Worm (Caenorhabditis elegans) whole organism, early embryonic: ENCODE measurements around the gene stn-2.

ENCODE experiments used
- ama-1 ChIP-seq: fragments of 150-350 bp; optimal IDR thresholded peaks from 2 replicates; lab custom pipeline; 2014
- ceh-36 ChIP-seq: sonication (generic microtip); optimal IDR thresholded peaks from 2 replicates; lab custom pipeline; 2016; ENCODE audit warnings: missing genetic modification characterization, inconsistent platforms, missing compliant biosample characterization
- hnd-1 ChIP-seq: sonication (generic microtip); optimal IDR thresholded peaks from 2 replicates; lab custom pipeline; 2016; ENCODE audit warnings: missing genetic modification characterization, missing compliant biosample characterization

DNA sequence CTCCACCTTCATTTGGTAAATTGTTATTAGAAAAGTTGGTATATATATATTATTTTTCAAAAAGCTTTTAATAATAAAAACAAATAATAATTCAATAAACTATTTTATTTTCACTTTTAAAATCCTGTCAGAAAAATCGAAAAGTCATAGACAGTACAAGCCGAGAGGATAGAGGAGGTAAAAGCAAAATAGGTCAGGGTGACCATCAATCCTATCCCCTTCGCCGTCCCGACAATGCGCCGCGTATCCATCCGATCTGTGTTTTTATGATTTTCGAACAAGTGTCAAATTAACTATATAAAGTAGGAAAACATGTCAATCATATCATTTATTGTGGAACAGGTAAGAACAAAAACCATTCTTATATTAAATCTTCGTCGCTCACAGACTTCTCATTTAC lies 15.0 kb downstream of the stn-2 start:
- TF ChIP-seq hnd-1 (tag; lab: Kevin White, UChicago) = no peak
- no peak for TF ChIP-seq ama-1 (lab: Kevin White, UChicago)
- TF ChIP-seq ceh-36 (tag; lab: Kevin White, UChicago) = no peak
